ENCODE assay signal across 1 fruit fly cellular context in genomic region chr3R:10265552-10266137, dm6.
A peak's percentile ranks its signal among the peaks of the same experiment; 100 is the strongest.
TF ChIP-seq lines count a peak whose summit lies in the region.

No protein-coding gene starts in this region.

TF ChIP-seq in whole organism, embryonic, 481 proteins besides CTCF, POLR2A, EP300 and RAD21 (continued from another document and continues in another):
- peak; percentile 27; the same call in 1 of the 2 replicates for TF ChIP-seq HLH3B (GFP tag; IDR thresholded peaks at IDR 0.05; lab: Robert Waterston, UW)
- TF ChIP-seq sens (GFP tag; lab: Kevin White, UChicago): peak; percentile 82
- TF ChIP-seq fd64A (GFP tag; optimal IDR thresholded peaks at IDR 0.05; lab: Kevin White, UChicago): no peak
- peak; percentile 44 for TF ChIP-seq CG14441 (GFP tag; IDR thresholded peaks at IDR 0.05; lab: Robert Waterston, UW)
- no peak for TF ChIP-seq inv (GFP tag; IDR thresholded peaks at IDR 0.05; lab: Robert Waterston, UW; ENCODE audit: partially characterized antibody)
- TF ChIP-seq CG10274 (GFP tag; optimal IDR thresholded peaks at IDR 0.05; lab: Kevin White, UChicago): no peak
- TF ChIP-seq CG18599 (GFP tag; optimal IDR thresholded peaks at IDR 0.05; lab: Kevin White, UChicago): peak; percentile 77
- TF ChIP-seq Blimp-1 (GFP tag; optimal IDR thresholded peaks at IDR 0.05; lab: Kevin White, UChicago): no peak
- TF ChIP-seq CG6654 (GFP tag; optimal IDR thresholded peaks at IDR 0.05; lab: Kevin White, UChicago): no peak
- TF ChIP-seq Scr (GFP tag; IDR thresholded peaks at IDR 0.05; lab: Robert Waterston, UW; ENCODE audit: partially characterized antibody): no peak
- peak; percentile 39 for TF ChIP-seq caup (GFP tag; optimal IDR thresholded peaks at IDR 0.05; lab: Kevin White, UChicago; ENCODE audit: severe bottlenecking)
- peak; percentile 31; the same call in 1 of the 2 replicates for TF ChIP-seq sisA (GFP tag; IDR thresholded peaks at IDR 0.05; lab: Robert Waterston, UW)
- TF ChIP-seq CG14860 (GFP tag; IDR thresholded peaks at IDR 0.05; lab: Robert Waterston, UW; ENCODE audit: partially characterized antibody): no peak
- peak; percentile 67 for TF ChIP-seq CG13775 (GFP tag; optimal IDR thresholded peaks at IDR 0.05; lab: Kevin White, UChicago)
- no peak for TF ChIP-seq hkb (optimal IDR thresholded peaks at IDR 0.05; lab: Kevin White, UChicago)
- peak; percentile 67 for TF ChIP-seq hkb (GFP tag; IDR thresholded peaks at IDR 0.05; lab: Robert Waterston, UW)
- 0 out of 2 replicates have a peak, but pooled peaks have one; percentile 30 for TF ChIP-seq ham (GFP tag; IDR thresholded peaks at IDR 0.05; lab: Robert Waterston, UW)
- no peak for TF ChIP-seq CG30431 (GFP tag; optimal IDR thresholded peaks at IDR 0.05; lab: Kevin White, UChicago)
- TF ChIP-seq CG8290 (GFP tag; optimal IDR thresholded peaks at IDR 0.05; lab: Kevin White, UChicago): no peak
- TF ChIP-seq CG8290 (tag; optimal IDR thresholded peaks at IDR 0.05; lab: Kevin White, UChicago): peak in 1 of 2 experiments; percentile 78
- TF ChIP-seq Bgb (GFP tag; IDR thresholded peaks at IDR 0.05; lab: Robert Waterston, UW; ENCODE audit: partially characterized antibody): no peak
- TF ChIP-seq Hsf (GFP tag; optimal IDR thresholded peaks at IDR 0.05; lab: Kevin White, UChicago): peak; percentile 18
- peak; percentile 85 for TF ChIP-seq Rfx (GFP tag; IDR thresholded peaks at IDR 0.05; lab: Robert Waterston, UW)
- TF ChIP-seq Camta (GFP tag; optimal IDR thresholded peaks at IDR 0.05; lab: Kevin White, UChicago): no peak
- TF ChIP-seq nom (GFP tag; optimal IDR thresholded peaks at IDR 0.05; lab: Kevin White, UChicago): no peak
- TF ChIP-seq CG31365 (tag; optimal IDR thresholded peaks at IDR 0.05; lab: Kevin White, UChicago): no peak
- TF ChIP-seq bab2 (GFP tag; optimal IDR thresholded peaks at IDR 0.05; lab: Kevin White, UChicago): peak; percentile 18
- no peak; the same call in 1 of the 2 replicates for TF ChIP-seq CG8765 (GFP tag; IDR thresholded peaks at IDR 0.05; lab: Robert Waterston, UW)
- TF ChIP-seq CG3407 (GFP tag; optimal IDR thresholded peaks at IDR 0.05; lab: Kevin White, UChicago): no peak
- TF ChIP-seq CG34224 (GFP tag; IDR thresholded peaks at IDR 0.05; lab: Robert Waterston, UW; ENCODE audit: partially characterized antibody): no peak
- TF ChIP-seq az2 (GFP tag; optimal IDR thresholded peaks at IDR 0.05; lab: Kevin White, UChicago): peak; percentile 45
- peak; percentile 5 for TF ChIP-seq tx (GFP tag; optimal IDR thresholded peaks at IDR 0.05; lab: Kevin White, UChicago)
- no peak for TF ChIP-seq emc (GFP tag; optimal IDR thresholded peaks at IDR 0.05; lab: Kevin White, UChicago)
- peak; percentile 54 for TF ChIP-seq CG12391 (tag; optimal IDR thresholded peaks at IDR 0.05; lab: Kevin White, UChicago)
- TF ChIP-seq pum (GFP tag; optimal IDR thresholded peaks at IDR 0.05; lab: Kevin White, UChicago): peak; percentile 18
- no peak for TF ChIP-seq CG7271 (tag; optimal IDR thresholded peaks at IDR 0.05; lab: Kevin White, UChicago)
- no peak for TF ChIP-seq kni (GFP tag; optimal IDR thresholded peaks at IDR 0.05; lab: Kevin White, UChicago)
- no peak for TF ChIP-seq Lhr (GFP tag; optimal IDR thresholded peaks at IDR 0.05; lab: Kevin White, UChicago)
- TF ChIP-seq CG10565 (GFP tag; optimal IDR thresholded peaks at IDR 0.05; lab: Kevin White, UChicago): no peak
- TF ChIP-seq trem (tag; optimal IDR thresholded peaks at IDR 0.05; lab: Kevin White, UChicago): no peak
- no peak for TF ChIP-seq CG8089 (GFP tag; optimal IDR thresholded peaks at IDR 0.05; lab: Kevin White, UChicago)
- TF ChIP-seq prd (optimal IDR thresholded peaks at IDR 0.05; lab: Kevin White, UChicago): no peak
- peak; percentile 73; the same call in 2 of the 3 replicates for TF ChIP-seq prd (GFP tag; IDR thresholded peaks at IDR 0.05; lab: Robert Waterston, UW)
- peak; percentile 4 for TF ChIP-seq schlank (tag; optimal IDR thresholded peaks at IDR 0.05; lab: Kevin White, UChicago)
- TF ChIP-seq insv (GFP tag; optimal IDR thresholded peaks at IDR 0.05; lab: Kevin White, UChicago): no peak
- no peak for TF ChIP-seq abd-A (tag; optimal IDR thresholded peaks at IDR 0.05; lab: Kevin White, UChicago)
- peak; percentile 12 for TF ChIP-seq Ssrp (tag; optimal IDR thresholded peaks at IDR 0.05; lab: Kevin White, UChicago)
- no peak for TF ChIP-seq CG34376 (GFP tag; optimal IDR thresholded peaks at IDR 0.05; lab: Kevin White, UChicago)
- peak; percentile 0 for TF ChIP-seq slou (GFP tag; optimal IDR thresholded peaks at IDR 0.05; lab: Kevin White, UChicago)
- no peak for TF ChIP-seq CG10959 (GFP tag; IDR thresholded peaks at IDR 0.05; lab: Robert Waterston, UW)
- TF ChIP-seq sob (GFP tag; IDR thresholded peaks at IDR 0.05; lab: Robert Waterston, UW): peak; percentile 80
- peak; percentile 52; the same call in 1 of the 3 replicates for TF ChIP-seq CG11456 (GFP tag; IDR thresholded peaks at IDR 0.05; lab: Robert Waterston, UW)
- no peak for TF ChIP-seq ftz-f1 (GFP tag; optimal IDR thresholded peaks at IDR 0.05; lab: Kevin White, UChicago)
- TF ChIP-seq CG2889 (GFP tag; IDR thresholded peaks at IDR 0.05; lab: Robert Waterston, UW): no peak
- peak; percentile 7 for TF ChIP-seq CG2116 (GFP tag; optimal IDR thresholded peaks at IDR 0.05; lab: Kevin White, UChicago)
- peak; percentile 57 for TF ChIP-seq CoRest (tag; optimal IDR thresholded peaks at IDR 0.05; lab: Kevin White, UChicago)
- no peak for TF ChIP-seq nerfin-2 (GFP tag; IDR thresholded peaks at IDR 0.05; lab: Robert Waterston, UW; ENCODE audit: partially characterized antibody)
- no peak for TF ChIP-seq Mes4 (GFP tag; optimal IDR thresholded peaks at IDR 0.05; lab: Kevin White, UChicago)
- no peak for TF ChIP-seq zfh1 (GFP tag; IDR thresholded peaks at IDR 0.05; lab: Robert Waterston, UW)
- no peak for TF ChIP-seq sna (GFP tag; IDR thresholded peaks at IDR 0.05; lab: Robert Waterston, UW; ENCODE audit: partially characterized antibody)
- TF ChIP-seq CG14667 (GFP tag; IDR thresholded peaks at IDR 0.05; lab: Robert Waterston, UW): peak; percentile 37; the same call in 1 of the 2 replicates
- no peak for TF ChIP-seq Awh (GFP tag; IDR thresholded peaks at IDR 0.05; lab: Robert Waterston, UW)
- TF ChIP-seq dimm (GFP tag; IDR thresholded peaks at IDR 0.05; lab: Robert Waterston, UW): no peak
- TF ChIP-seq sima (GFP tag; optimal IDR thresholded peaks at IDR 0.05; lab: Kevin White, UChicago): no peak
- peak; percentile 44 for TF ChIP-seq CG2712 (tag; optimal IDR thresholded peaks at IDR 0.05; lab: Kevin White, UChicago)
- no peak for TF ChIP-seq CG4617 (GFP tag; optimal IDR thresholded peaks at IDR 0.05; lab: Kevin White, UChicago; ENCODE audit: borderline replicate concordance)
- peak; percentile 65 for TF ChIP-seq bcd (GFP tag; optimal IDR thresholded peaks at IDR 0.05; lab: Kevin White, UChicago)
- no peak for TF ChIP-seq CG3163 (GFP tag; optimal IDR thresholded peaks at IDR 0.05; lab: Kevin White, UChicago)
- TF ChIP-seq C15 (GFP tag; IDR thresholded peaks at IDR 0.05; lab: Robert Waterston, UW): no peak; the same call in 2 of the 3 replicates
- TF ChIP-seq CG6854 (GFP tag; optimal IDR thresholded peaks at IDR 0.05; lab: Kevin White, UChicago): no peak
- TF ChIP-seq sd (tag; optimal IDR thresholded peaks at IDR 0.05; lab: Kevin White, UChicago): peak; percentile 41
- TF ChIP-seq Bteb2 (GFP tag; optimal IDR thresholded peaks at IDR 0.05; lab: Kevin White, UChicago): peak; percentile 67
- peak; percentile 45 for TF ChIP-seq CG10366 (GFP tag; IDR thresholded peaks at IDR 0.05; lab: Robert Waterston, UW)
- no peak for TF ChIP-seq Hr39 (optimal IDR thresholded peaks at IDR 0.05; lab: Kevin White, UChicago)
- peak; percentile 9 for TF ChIP-seq CHES-1-like (GFP tag; optimal IDR thresholded peaks at IDR 0.05; lab: Kevin White, UChicago)
- TF ChIP-seq Dbx (GFP tag; IDR thresholded peaks at IDR 0.05; lab: Robert Waterston, UW): peak; percentile 88
- TF ChIP-seq NFAT (GFP tag; IDR thresholded peaks at IDR 0.05; lab: Robert Waterston, UW): peak; percentile 62
- no peak for TF ChIP-seq bigmax (GFP tag; optimal IDR thresholded peaks at IDR 0.05; lab: Kevin White, UChicago)
- no peak for TF ChIP-seq HLHmδ (GFP tag; optimal IDR thresholded peaks at IDR 0.05; lab: Kevin White, UChicago)
- peak; percentile 33 for TF ChIP-seq jumu (GFP tag; optimal IDR thresholded peaks at IDR 0.05; lab: Kevin White, UChicago)
- TF ChIP-seq Xrp1 (GFP tag; IDR thresholded peaks at IDR 0.05; lab: Robert Waterston, UW): peak; percentile 52
- peak; percentile 32 to 56 for TF ChIP-seq dpn (GFP tag; optimal IDR thresholded peaks at IDR 0.05; lab: Kevin White, UChicago)
- peak; percentile 27 for TF ChIP-seq Ets97D (GFP tag; optimal IDR thresholded peaks at IDR 0.05; lab: Kevin White, UChicago)
- TF ChIP-seq Ravus (GFP tag; IDR thresholded peaks at IDR 0.05; lab: Robert Waterston, UW): peak; percentile 9; the same call in 1 of the 2 replicates
- TF ChIP-seq NfI (GFP tag; optimal IDR thresholded peaks at IDR 0.05; lab: Kevin White, UChicago): peak; percentile 37
- peak; percentile 64 for TF ChIP-seq Adf1 (GFP tag; IDR thresholded peaks at IDR 0.05; lab: Robert Waterston, UW)
- TF ChIP-seq CG9817 (tag; optimal IDR thresholded peaks at IDR 0.05; lab: Kevin White, UChicago): peak; percentile 37
- no peak for TF ChIP-seq CG15696 (tag; optimal IDR thresholded peaks at IDR 0.05; lab: Kevin White, UChicago)
- TF ChIP-seq dm (GFP tag; optimal IDR thresholded peaks at IDR 0.05; lab: Kevin White, UChicago): peak; percentile 17
- no peak for TF ChIP-seq Doc2 (GFP tag; IDR thresholded peaks at IDR 0.05; lab: Robert Waterston, UW)
- TF ChIP-seq CG7786 (GFP tag; optimal IDR thresholded peaks at IDR 0.05; lab: Kevin White, UChicago): peak; percentile 63
- TF ChIP-seq toy (GFP tag; IDR thresholded peaks at IDR 0.05; lab: Robert Waterston, UW): 0 out of 2 replicates have a peak, but pooled peaks have one; percentile 64
- no peak for TF ChIP-seq CkIIα-i1 (GFP tag; IDR thresholded peaks at IDR 0.05; lab: Robert Waterston, UW)
- peak; percentile 58 for TF ChIP-seq vvl (GFP tag; IDR thresholded peaks at IDR 0.05; lab: Robert Waterston, UW)
- no peak for TF ChIP-seq br (optimal IDR thresholded peaks at IDR 0.05; lab: Kevin White, UChicago)
- 0 out of 4 replicates have a peak, but pooled peaks have one; percentile 67 for TF ChIP-seq chinmo (GFP tag; IDR thresholded peaks at IDR 0.05; lab: Robert Waterston, UW; ENCODE audit: partially characterized antibody)
- no peak for TF ChIP-seq Asciz (GFP tag; optimal IDR thresholded peaks at IDR 0.05; lab: Kevin White, UChicago)
- no peak for TF ChIP-seq Optix (GFP tag; IDR thresholded peaks at IDR 0.05; lab: Robert Waterston, UW)
- no peak for TF ChIP-seq hb (GFP tag; IDR thresholded peaks at IDR 0.05; lab: Robert Waterston, UW; ENCODE audit: partially characterized antibody)
- peak; percentile 59 for TF ChIP-seq Ptx1 (GFP tag; IDR thresholded peaks at IDR 0.05; lab: Robert Waterston, UW)
- TF ChIP-seq lilli (GFP tag; optimal IDR thresholded peaks at IDR 0.05; lab: Kevin White, UChicago): peak; percentile 64
- TF ChIP-seq ab (GFP tag; optimal IDR thresholded peaks at IDR 0.05; lab: Kevin White, UChicago): no peak
- TF ChIP-seq CG12071 (GFP tag; optimal IDR thresholded peaks at IDR 0.05; lab: Kevin White, UChicago): peak; percentile 48
- TF ChIP-seq zen (tag; optimal IDR thresholded peaks at IDR 0.05; lab: Kevin White, UChicago): peak; percentile 27
- no peak for TF ChIP-seq kay (GFP tag; optimal IDR thresholded peaks at IDR 0.05; lab: Kevin White, UChicago)
- no peak for TF ChIP-seq Nf-YA (GFP tag; IDR thresholded peaks at IDR 0.05; lab: Robert Waterston, UW)
- TF ChIP-seq CG15601 (tag; optimal IDR thresholded peaks at IDR 0.05; lab: Kevin White, UChicago): no peak
- no peak for TF ChIP-seq vfl (GFP tag; optimal IDR thresholded peaks at IDR 0.05; lab: Kevin White, UChicago)
- TF ChIP-seq CG7556 (GFP tag; optimal IDR thresholded peaks at IDR 0.05; lab: Kevin White, UChicago): peak; percentile 67
- TF ChIP-seq Hr3 (GFP tag; optimal IDR thresholded peaks at IDR 0.05; lab: Kevin White, UChicago): peak; percentile 29
- TF ChIP-seq YL-1 (GFP tag; optimal IDR thresholded peaks at IDR 0.05; lab: Kevin White, UChicago): no peak
- peak; percentile 18 for TF ChIP-seq Jarid2 (GFP tag; optimal IDR thresholded peaks at IDR 0.05; lab: Kevin White, UChicago)
- TF ChIP-seq scrt (GFP tag; optimal IDR thresholded peaks at IDR 0.05; lab: Kevin White, UChicago): peak; percentile 24
- TF ChIP-seq CG8359 (GFP tag; optimal IDR thresholded peaks at IDR 0.05; lab: Kevin White, UChicago; ENCODE audit: borderline replicate concordance): no peak
- TF ChIP-seq psq (GFP tag; optimal IDR thresholded peaks at IDR 0.05; lab: Kevin White, UChicago): no peak
- peak; percentile 28 for TF ChIP-seq CG7372 (GFP tag; IDR thresholded peaks at IDR 0.05; lab: Robert Waterston, UW)
- TF ChIP-seq CG3995 (GFP tag; optimal IDR thresholded peaks at IDR 0.05; lab: Kevin White, UChicago): peak; percentile 5
- no peak for TF ChIP-seq CG7928 (GFP tag; optimal IDR thresholded peaks at IDR 0.05; lab: Kevin White, UChicago)
- TF ChIP-seq Eip74EF (GFP tag; optimal IDR thresholded peaks at IDR 0.05; lab: Kevin White, UChicago): peak in 1 of 2 experiments; percentile 59
- TF ChIP-seq pho (GFP tag; optimal IDR thresholded peaks at IDR 0.05; lab: Kevin White, UChicago): peak; percentile 49
- peak; percentile 11 for TF ChIP-seq CG12299 (tag; optimal IDR thresholded peaks at IDR 0.05; lab: Kevin White, UChicago)
- no peak for TF ChIP-seq her (GFP tag; optimal IDR thresholded peaks at IDR 0.05; lab: Kevin White, UChicago)
- TF ChIP-seq mam (GFP tag; optimal IDR thresholded peaks at IDR 0.05; lab: Kevin White, UChicago): peak; percentile 66
- TF ChIP-seq repo (GFP tag; optimal IDR thresholded peaks at IDR 0.05; lab: Kevin White, UChicago): no peak
- TF ChIP-seq ato (GFP tag; IDR thresholded peaks at IDR 0.05; lab: Robert Waterston, UW; ENCODE audit: partially characterized antibody): no peak
- TF ChIP-seq Stat92E (GFP tag; optimal IDR thresholded peaks at IDR 0.05; lab: Kevin White, UChicago): no peak
- no peak for TF ChIP-seq CG18764 (GFP tag; optimal IDR thresholded peaks at IDR 0.05; lab: Kevin White, UChicago)
- TF ChIP-seq HmgD (GFP tag; optimal IDR thresholded peaks at IDR 0.05; lab: Kevin White, UChicago): no peak
- TF ChIP-seq ems (GFP tag; optimal IDR thresholded peaks at IDR 0.05; lab: Kevin White, UChicago): no peak
- TF ChIP-seq CG14710 (tag; optimal IDR thresholded peaks at IDR 0.05; lab: Kevin White, UChicago): no peak
- no peak; the same call in 2 of the 3 replicates for TF ChIP-seq ci (GFP tag; IDR thresholded peaks at IDR 0.05; lab: Robert Waterston, UW)
- TF ChIP-seq Nf-YC (tag; optimal IDR thresholded peaks at IDR 0.05; lab: Kevin White, UChicago): no peak
